Fruit fly (Drosophila melanogaster) whole organism, pupa: Measurements from ENCODE around the gene CG9616.

Experiments used
- CG13204 ChIP-seq: fragments of 200-800 bp; sonication (Bioruptor generic); optimal IDR thresholded peaks from 2 replicates; lab custom pipeline; 2018; ENCODE audit warnings: missing biosample characterization, mild to moderate bottlenecking, missing genetic modification characterization, moderate library complexity
- CG15710 ChIP-seq: fragments of 200-800 bp; sonication (Bioruptor generic); optimal IDR thresholded peaks from 2 replicates; lab custom pipeline; 2018; ENCODE audit warnings: missing biosample characterization, mild to moderate bottlenecking, missing genetic modification characterization, moderate library complexity
- CG9948 ChIP-seq: fragments of 200-800 bp; sonication (Bioruptor generic); optimal IDR thresholded peaks from 2 replicates; lab custom pipeline; 2018; ENCODE audit warnings: missing biosample characterization, mild to moderate bottlenecking, missing genetic modification characterization, moderate library complexity
- EcR ChIP-seq: fragments of 200-800 bp; sonication (Bioruptor generic); optimal IDR thresholded peaks from 3 replicates; lab custom pipeline; 2019; ENCODE audit warnings: missing biosample characterization, missing genetic modification characterization, mild to moderate bottlenecking, moderate library complexity, missing genetic modification reagents
- Pif1B ChIP-seq: fragments of 200-800 bp; sonication (Bioruptor generic); optimal IDR thresholded peaks from 3 replicates; lab custom pipeline; 2016; ENCODE audit warnings: missing biosample characterization, missing genetic modification characterization
- fd96Ca ChIP-seq: fragments of 200-800 bp; sonication (Bioruptor generic); IDR thresholded peaks from 3 replicates; pipeline ENCODE4 v1.3.6; 2022; ENCODE audit warnings: missing biosample characterization, missing genetic modification characterization

dm6 chr3R:14220105-14220504, 25.2 kb downstream of the CG9616 start, which contains the start of gene CG31326:
- no peak for TF ChIP-seq CG15710 (tag; lab: Kevin White, UChicago)
- no peak for TF ChIP-seq Pif1B (GFP tag; lab: Kevin White, UChicago)
- TF ChIP-seq EcR (GFP tag; lab: Kevin White, UChicago), result no peak
- TF ChIP-seq fd96Ca (GFP tag; lab: Robert Waterston, UW), result no peak
- TF ChIP-seq CG13204 (GFP tag; lab: Kevin White, UChicago), result no peak
- TF ChIP-seq CG9948, result no peak
